Fruit fly (Drosophila melanogaster): ENCODE results near the gene CG8042.

CG8042 gene

DNA sequence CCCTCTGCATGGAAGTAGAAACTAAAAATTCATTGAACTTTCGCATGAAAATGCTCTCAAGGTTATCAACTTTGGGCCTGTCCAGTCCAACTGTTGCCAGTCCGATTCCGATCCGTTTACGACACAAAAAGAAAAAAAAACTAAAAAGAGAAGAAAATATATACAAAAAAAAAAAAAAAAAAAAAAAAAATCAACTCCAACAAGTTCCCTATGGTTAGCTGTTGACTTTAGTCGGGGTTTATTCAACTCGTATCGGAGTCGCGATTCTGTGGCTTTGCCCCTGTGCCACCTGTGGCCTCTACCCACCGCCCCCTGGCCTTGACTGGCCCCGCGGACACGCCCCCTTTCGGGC is 39.0 kb upstream of the CG8042 start (continued):
- no peak for TF ChIP-seq CG15336 (GFP tag; IDR thresholded peaks at IDR 0.05)
- no peak for TF ChIP-seq Eip93F (GFP tag; optimal IDR thresholded peaks at IDR 0.05)
- TF ChIP-seq lz (GFP tag; optimal IDR thresholded peaks at IDR 0.05), result no peak
- no peak for TF ChIP-seq CG10631 (GFP tag; optimal IDR thresholded peaks at IDR 0.05)
- no peak for TF ChIP-seq Sox15 (GFP tag; optimal IDR thresholded peaks at IDR 0.05)
- no peak for TF ChIP-seq CG32006 (GFP tag; optimal IDR thresholded peaks at IDR 0.05)
- TF ChIP-seq CG31627 (GFP tag; optimal IDR thresholded peaks at IDR 0.05), result no peak
- peak; percentile 83 for TF ChIP-seq Eip78C (GFP tag)
- no peak for TF ChIP-seq CG11294 (GFP tag; IDR thresholded peaks at IDR 0.05)
- TF ChIP-seq Met (GFP tag; optimal IDR thresholded peaks at IDR 0.05), result no peak
- TF ChIP-seq CG6808 (GFP tag; optimal IDR thresholded peaks at IDR 0.05), result peak; percentile 92
- peak; percentile 82; the same call in 2 of the 3 replicates for TF ChIP-seq CG6163 (GFP tag; IDR thresholded peaks at IDR 0.05)
- TF ChIP-seq CG6792 (GFP tag; optimal IDR thresholded peaks at IDR 0.05), result no peak
- TF ChIP-seq CG9139 (GFP tag; optimal IDR thresholded peaks at IDR 0.05), result peak; percentile 90
- no peak for TF ChIP-seq dac (GFP tag; optimal IDR thresholded peaks at IDR 0.05)
- peak; percentile 29 for TF ChIP-seq CG3919 (GFP tag; optimal IDR thresholded peaks at IDR 0.05)
- no peak for TF ChIP-seq Ets21C (GFP tag; optimal IDR thresholded peaks at IDR 0.05)
- peak; percentile 54 for TF ChIP-seq CG10669 (GFP tag; optimal IDR thresholded peaks at IDR 0.05)
- no peak for TF ChIP-seq Blimp-1 (GFP tag; optimal IDR thresholded peaks at IDR 0.05)
- TF ChIP-seq ss (GFP tag; optimal IDR thresholded peaks at IDR 0.05), result peak; percentile 86 to 97
- peak; percentile 51 for TF ChIP-seq CG7368 (GFP tag; optimal IDR thresholded peaks at IDR 0.05)
- peak in 1 of 2 experiments; percentile 22 for TF ChIP-seq salr (GFP tag; optimal IDR thresholded peaks at IDR 0.05)
- no peak for TF ChIP-seq CG8319 (GFP tag; optimal IDR thresholded peaks at IDR 0.05)

DNA sequence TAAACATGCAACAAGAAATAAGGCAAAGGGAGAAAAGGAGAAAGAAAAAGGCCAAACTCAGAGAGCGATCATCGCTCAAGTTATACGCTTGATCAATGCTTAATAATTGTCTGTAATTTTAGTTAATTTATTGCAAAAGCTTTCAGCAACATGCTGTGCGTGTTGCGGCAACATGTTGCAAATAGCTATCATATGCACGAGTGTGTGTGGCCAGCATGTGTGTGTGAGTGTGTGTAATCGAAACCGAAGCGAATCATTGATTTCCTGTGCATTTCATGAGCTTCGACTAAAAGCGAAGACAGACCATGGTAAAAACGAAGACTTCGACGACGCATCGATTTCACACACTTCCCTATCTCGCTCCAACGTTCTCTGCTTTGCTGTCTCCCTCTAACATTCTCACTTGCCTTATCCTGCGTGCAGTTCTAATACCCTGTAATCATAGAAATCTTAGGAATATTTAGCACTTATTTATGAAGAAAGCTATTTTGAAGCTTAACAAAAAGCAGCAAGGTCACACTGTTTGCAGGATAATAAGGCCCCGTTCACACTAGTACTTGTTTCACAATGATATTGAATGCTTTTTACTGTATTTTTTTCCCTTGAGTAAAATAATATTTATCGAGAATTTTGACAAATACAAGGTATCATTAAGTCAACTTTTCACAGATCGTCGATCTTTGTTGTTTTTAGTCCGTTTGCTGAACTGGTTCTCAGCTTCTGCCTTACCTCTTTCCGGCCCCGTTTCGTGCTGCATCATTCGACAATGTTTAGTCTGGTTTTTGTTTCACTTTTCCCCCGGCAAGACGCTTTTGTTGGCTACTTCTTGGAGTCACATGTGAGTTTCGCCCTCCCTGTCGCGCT is 38.4 kb upstream of the CG8042 start:
- TF ChIP-seq Hr39 (GFP tag; optimal IDR thresholded peaks at IDR 0.05) (peak; percentile 32), Ets21C (GFP tag; optimal IDR thresholded peaks at IDR 0.05) (no peak), CG8319 (GFP tag; optimal IDR thresholded peaks at IDR 0.05) (no peak), esn (GFP tag; optimal IDR thresholded peaks at IDR 0.05) (peak; percentile 54), CG31627 (GFP tag; optimal IDR thresholded peaks at IDR 0.05) (peak; percentile 31), fd59A (GFP tag; optimal IDR thresholded peaks at IDR 0.05) (peak; percentile 46), Met (GFP tag; optimal IDR thresholded peaks at IDR 0.05) (peak; percentile 41), CG4318 (GFP tag; optimal IDR thresholded peaks at IDR 0.05) (no peak), Eip78C (GFP tag) (no peak), CG11294 (GFP tag; IDR thresholded peaks at IDR 0.05) (no peak), CG3919 (GFP tag; optimal IDR thresholded peaks at IDR 0.05) (peak; percentile 0), CG3032 (tag; optimal IDR thresholded peaks at IDR 0.05) (peak; percentile 38), OdsH (GFP tag; optimal IDR thresholded peaks at IDR 0.05) (peak; percentile 38), dac (GFP tag; optimal IDR thresholded peaks at IDR 0.05) (no peak), Blimp-1 (GFP tag; optimal IDR thresholded peaks at IDR 0.05) (peak; percentile 36), Hr4 (GFP tag; optimal IDR thresholded peaks at IDR 0.05) (no peak), fkh (GFP tag; optimal IDR thresholded peaks at IDR 0.05) (no peak), CG11762 (GFP tag; optimal IDR thresholded peaks at IDR 0.05; ENCODE audit: insufficient read depth) (no peak), lz (GFP tag; optimal IDR thresholded peaks at IDR 0.05) (peak; percentile 27), ss (GFP tag; optimal IDR thresholded peaks at IDR 0.05) (peak in 1 of 2 experiments; percentile 46), CG10631 (GFP tag; optimal IDR thresholded peaks at IDR 0.05) (peak; percentile 36), CG32006 (GFP tag; optimal IDR thresholded peaks at IDR 0.05) (peak; percentile 26), cyc (GFP tag; optimal IDR thresholded peaks at IDR 0.05) (peak; percentile 34), Sox15 (GFP tag; optimal IDR thresholded peaks at IDR 0.05) (peak; percentile 9), CG11902 (GFP tag; optimal IDR thresholded peaks at IDR 0.05) (no peak), Gug (GFP tag; IDR thresholded peaks at IDR 0.05) (no peak), CG10669 (GFP tag; optimal IDR thresholded peaks at IDR 0.05) (peak; percentile 62), salr (GFP tag; optimal IDR thresholded peaks at IDR 0.05) (no peak), CG1621 (tag; optimal IDR thresholded peaks at IDR 0.05) (peak; percentile 22), CG6163 (GFP tag; IDR thresholded peaks at IDR 0.05) (0 out of 3 replicates have a peak, but pooled peaks have one; percentile 13), CG9139 (GFP tag; optimal IDR thresholded peaks at IDR 0.05) (no peak), achi (GFP tag; optimal IDR thresholded peaks at IDR 0.05) (peak; percentile 33), Smox (GFP tag; optimal IDR thresholded peaks at IDR 0.05) (peak; percentile 19), Lpt (GFP tag; optimal IDR thresholded peaks at IDR 0.05) (no peak), Sox14 (GFP tag; optimal IDR thresholded peaks at IDR 0.05) (peak; percentile 38), CG7368 (GFP tag; optimal IDR thresholded peaks at IDR 0.05) (no peak), CG6792 (GFP tag; optimal IDR thresholded peaks at IDR 0.05) (peak; percentile 11), fd85E (GFP tag; optimal IDR thresholded peaks at IDR 0.05) (no peak), spab (GFP tag; optimal IDR thresholded peaks at IDR 0.05) (peak; percentile 37), CG16779 (tag; optimal IDR thresholded peaks at IDR 0.05) (no peak), vri (GFP tag; optimal IDR thresholded peaks at IDR 0.05) (no peak)

Data from whole organism, prepupa.